Worm (Caenorhabditis elegans) whole organism, L2 larva: ENCODE data around the gene mltn-7.

Source experiments
- F13H6.1 ChIP-seq: sonication (generic microtip); optimal IDR thresholded peaks from 2 replicates; lab custom pipeline; 2016; ENCODE audit warnings: missing genetic modification characterization, missing compliant biosample characterization
- R02D3.7 ChIP-seq: fragments of 150-350 bp; optimal IDR thresholded peaks from 2 replicates; lab custom pipeline; 2014; ENCODE audit warnings: missing biosample characterization, missing genetic modification characterization
- Y55F3AM.14 ChIP-seq: fragments of 200-800 bp; sonication (Bioruptor generic); optimal IDR thresholded peaks from 2 replicates; lab custom pipeline; 2018; ENCODE audit warnings: mild to moderate bottlenecking, missing genetic modification characterization, missing compliant biosample characterization
- ZK546.5 ChIP-seq: sonication (generic microtip); optimal IDR thresholded peaks from 2 replicates; lab custom pipeline; 2017; ENCODE audit warnings: missing biosample characterization, missing genetic modification characterization
- ama-1 ChIP-seq: fragments of 150-350 bp; optimal IDR thresholded peaks from 2 replicates; lab custom pipeline; 2018; ENCODE audit warnings: inconsistent platforms
- ceh-16 ChIP-seq: fragments of 150-350 bp; optimal IDR thresholded peaks from 2 replicates; lab custom pipeline; 2014; ENCODE audit warnings: missing biosample characterization, missing genetic modification characterization
- ceh-82 ChIP-seq: fragments of 150-350 bp; optimal IDR thresholded peaks from 2 replicates; lab custom pipeline; 2014; ENCODE audit warnings: missing biosample characterization, missing genetic modification characterization
- crh-2 ChIP-seq: sonication (generic microtip); optimal IDR thresholded peaks from 2 replicates; lab custom pipeline; 2017; ENCODE audit warnings: missing biosample characterization, missing genetic modification characterization
- dmd-4 ChIP-seq: sonication (generic microtip); optimal IDR thresholded peaks from 2 replicates; lab custom pipeline; 2017; ENCODE audit warnings: missing biosample characterization, missing genetic modification characterization
- elt-1 ChIP-seq: fragments of 150-350 bp; optimal IDR thresholded peaks from 2 replicates; lab custom pipeline; 2014; ENCODE audit warnings: missing biosample characterization, missing genetic modification characterization
- elt-3 ChIP-seq: sonication (generic microtip); optimal IDR thresholded peaks from 2 replicates; lab custom pipeline; 2017; ENCODE audit warnings: missing biosample characterization, missing genetic modification characterization
- fos-1 ChIP-seq: fragments of 150-350 bp; optimal IDR thresholded peaks from 2 replicates; lab custom pipeline; 2014; ENCODE audit warnings: missing biosample characterization, missing genetic modification characterization
- gmeb-1 ChIP-seq: fragments of 150-350 bp; optimal IDR thresholded peaks from 2 replicates; lab custom pipeline; 2014; ENCODE audit warnings: missing biosample characterization, missing genetic modification characterization
- lin-13 ChIP-seq: fragments of 150-350 bp; optimal IDR thresholded peaks from 2 replicates; lab custom pipeline; 2014; ENCODE audit warnings: missing biosample characterization, missing genetic modification reagents, missing genetic modification characterization
- lin-39 ChIP-seq: fragments of 150-350 bp; optimal IDR thresholded peaks from 2 replicates; lab custom pipeline; 2014; ENCODE audit warnings: missing biosample characterization, missing genetic modification reagents, missing genetic modification characterization
- mab-5 ChIP-seq: fragments of 150-350 bp; optimal IDR thresholded peaks from 2 replicates; lab custom pipeline; 2014; ENCODE audit warnings: missing biosample characterization, missing genetic modification characterization
- mbf-1 ChIP-seq: sonication (generic microtip); optimal IDR thresholded peaks from 2 replicates; lab custom pipeline; 2017; ENCODE audit warnings: missing biosample characterization, missing genetic modification characterization
- mdl-1 ChIP-seq, 2 experiments: fragments of 150-350 bp in 1 of 2; sonication (generic microtip) in 1 of 2; optimal IDR thresholded peaks; 2 replicates each; lab custom pipeline; 2017; ENCODE audit warnings: missing biosample characterization in 2 of 2, missing genetic modification characterization in 2 of 2
- nhr-10 ChIP-seq: sonication (generic microtip); optimal IDR thresholded peaks from 2 replicates; lab custom pipeline; 2017; ENCODE audit warnings: missing biosample characterization, missing genetic modification characterization
- nhr-12 ChIP-seq: fragments of 150-350 bp; optimal IDR thresholded peaks from 2 replicates; lab custom pipeline; 2014; ENCODE audit warnings: missing biosample characterization, missing genetic modification characterization
- nhr-21 ChIP-seq: fragments of 150-350 bp; optimal IDR thresholded peaks from 2 replicates; lab custom pipeline; 2014; ENCODE audit warnings: missing biosample characterization, missing genetic modification characterization
- nhr-6 ChIP-seq: fragments of 150-350 bp; optimal IDR thresholded peaks from 2 replicates; lab custom pipeline; 2014; ENCODE audit warnings: missing biosample characterization, missing genetic modification characterization
- nhr-77 ChIP-seq: fragments of 150-350 bp; optimal IDR thresholded peaks from 2 replicates; lab custom pipeline; 2014; ENCODE audit warnings: missing biosample characterization, missing genetic modification characterization
- sem-4 ChIP-seq: fragments of 150-350 bp; optimal IDR thresholded peaks from 2 replicates; lab custom pipeline; 2014; ENCODE audit warnings: missing biosample characterization, missing genetic modification reagents, missing genetic modification characterization
- sma-3 ChIP-seq: sonication (generic microtip); optimal IDR thresholded peaks from 2 replicates; lab custom pipeline; 2016; ENCODE audit warnings: missing genetic modification reagents, missing genetic modification characterization, missing compliant biosample characterization
- sma-9 ChIP-seq, 2 experiments: fragments of 150-350 bp in 1 of 2; sonication (generic microtip) in 1 of 2; optimal IDR thresholded peaks; 2 replicates each; lab custom pipeline; 2014 to 2016; ENCODE audit warnings: missing genetic modification characterization in 2 of 2, mild to moderate bottlenecking in 1 of 2, missing biosample characterization in 1 of 2, missing compliant biosample characterization in 1 of 2, missing genetic modification reagents in 1 of 2, moderate library complexity in 1 of 2
- snpc-4 ChIP-seq: fragments of 150-350 bp; optimal IDR thresholded peaks from 2 replicates; lab custom pipeline; 2014; ENCODE audit warnings: missing biosample characterization, missing genetic modification characterization
- unc-39 ChIP-seq: fragments of 150-350 bp; optimal IDR thresholded peaks from 2 replicates; lab custom pipeline; 2014; ENCODE audit warnings: missing biosample characterization, missing genetic modification characterization
- unc-55 ChIP-seq: fragments of 150-350 bp; sonication (generic microtip); optimal IDR thresholded peaks from 3 replicates; lab custom pipeline; 2014; ENCODE audit warnings: missing biosample characterization, missing genetic modification reagents, missing genetic modification characterization
- unc-62 ChIP-seq: fragments of 150-350 bp; optimal IDR thresholded peaks from 2 replicates; lab custom pipeline; 2014; ENCODE audit warnings: missing biosample characterization, missing genetic modification reagents, missing genetic modification characterization
- zag-1 ChIP-seq: fragments of 150-350 bp; optimal IDR thresholded peaks from 2 replicates; lab custom pipeline; 2014; ENCODE audit warnings: missing biosample characterization, missing genetic modification characterization
- ztf-11 ChIP-seq: sonication (generic microtip); optimal IDR thresholded peaks from 2 replicates; lab custom pipeline; 2017; ENCODE audit warnings: missing biosample characterization, missing genetic modification characterization
- ztf-4 ChIP-seq: fragments of 150-350 bp; optimal IDR thresholded peaks from 2 replicates; lab custom pipeline; 2014; ENCODE audit warnings: missing biosample characterization, missing genetic modification characterization

Gene mltn-7

DNA sequence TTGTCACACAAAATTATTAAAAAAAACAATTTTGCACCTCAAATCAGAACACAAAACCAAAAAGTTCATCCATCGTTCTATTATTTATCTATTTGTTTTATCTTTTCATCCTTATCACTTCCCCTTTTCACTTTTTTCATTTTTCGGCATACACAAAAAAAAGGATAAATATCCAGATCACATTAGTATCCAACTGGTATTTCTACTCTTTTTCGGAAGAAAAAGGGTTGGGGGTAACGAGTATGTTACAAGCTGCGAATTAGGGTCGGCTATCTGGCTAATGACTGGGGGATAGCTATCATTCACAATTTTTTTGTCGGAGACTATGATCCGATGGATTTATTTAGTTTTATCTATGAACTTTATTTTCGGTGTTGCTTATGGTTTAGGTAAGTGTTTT lies at the start of gene mltn-7:
TSS of gene mltn-7 (plus strand) at position 301 of the 400 bp plus-strand sequence.
- TF ChIP-seq ztf-11 (tag; lab: Kevin White, UChicago) (no peak), Y55F3AM.14 (GFP tag; lab: Kevin White, UChicago) (no peak), dmd-4 (tag; lab: Kevin White, UChicago) (no peak)

DNA sequence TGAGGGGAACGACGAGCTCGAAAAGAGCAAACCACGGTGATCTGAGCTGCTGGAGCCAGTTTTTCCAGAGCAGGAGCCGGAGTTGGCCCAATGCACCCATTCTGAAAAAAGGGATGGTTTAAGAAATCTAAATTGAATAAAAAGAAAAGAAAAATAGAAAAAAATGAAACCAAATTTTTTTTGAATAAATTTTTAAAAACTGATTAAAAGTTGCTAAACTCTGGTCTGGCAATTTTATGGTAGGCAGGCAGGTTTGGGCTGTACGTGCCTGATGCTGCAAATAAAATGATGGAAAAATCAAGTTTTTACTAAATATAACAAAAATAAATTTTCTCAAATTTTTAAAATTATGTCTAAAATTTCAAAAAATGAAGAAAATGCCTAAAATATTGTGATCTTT lies 39.5 kb upstream of the mltn-7 start, which contains the start of gene abt-4:
TSS of gene abt-4 (minus strand) at position 101 of the 400 bp plus-strand sequence.
- TF ChIP-seq dmd-4 (tag; lab: Kevin White, UChicago) (no peak), ZK546.5 (tag; lab: Kevin White, UChicago) (no peak), ztf-4 (tag; lab: Kevin White, UChicago) (no peak), nhr-10 (no peak), lin-39 (no peak), lin-13 (GFP tag; lab: Kevin White, UChicago) (no peak), nhr-6 (no peak)

DNA sequence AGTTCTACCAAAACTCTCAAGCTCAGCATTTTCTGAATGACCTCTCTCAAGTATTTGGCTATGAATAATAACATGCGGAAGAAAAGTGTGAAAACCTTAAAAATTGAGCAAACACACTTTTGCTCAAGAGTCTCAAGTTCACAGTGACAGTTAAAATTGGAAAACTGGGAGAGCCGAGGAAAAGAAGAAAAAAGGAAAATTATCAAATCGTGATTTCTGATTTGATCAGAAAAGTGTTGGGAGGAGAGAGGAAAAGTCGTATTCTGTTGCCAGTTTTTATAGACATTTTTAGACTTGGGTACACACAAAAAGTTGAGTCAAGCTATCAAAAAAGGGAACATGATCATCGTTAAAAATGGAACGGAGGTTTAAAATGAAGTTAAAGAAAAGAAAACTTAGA lies 38.9 kb upstream of the mltn-7 start:
- TF ChIP-seq unc-55 (GFP tag; lab: Kevin White, UChicago) (no peak), fos-1 (peak; percentile 56), sem-4 (tag; lab: Kevin White, UChicago) (no peak)
- TF ChIP-seq, all 48 proteins: peak for 1

DNA sequence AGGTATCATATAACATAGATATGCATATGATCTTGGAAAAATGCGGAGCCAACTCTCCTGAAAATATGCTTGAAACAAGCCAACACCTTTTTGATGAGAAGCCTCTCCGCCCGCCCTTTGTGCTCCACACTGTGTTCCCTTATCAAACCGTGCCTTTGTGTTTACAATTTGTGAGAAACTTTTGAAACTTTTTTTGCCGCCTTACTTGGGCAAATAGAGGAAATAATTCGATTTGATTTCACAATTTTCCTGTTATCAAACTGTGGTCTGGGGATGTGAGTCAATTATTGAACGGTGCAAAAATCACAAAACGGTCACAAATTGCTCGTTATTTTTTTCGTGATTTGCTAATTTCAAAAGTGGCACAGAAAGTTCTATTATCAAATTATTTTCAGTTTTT lies 37.5 kb upstream of the mltn-7 start:
- TF ChIP-seq F13H6.1, result peak; percentile 44
- no peak for TF ChIP-seq ama-1 (lab: Kevin White, UChicago)
- no peak for TF ChIP-seq unc-62
- no peak for TF ChIP-seq nhr-12 (tag; lab: Kevin White, UChicago)
- no peak for TF ChIP-seq elt-3
- TF ChIP-seq crh-2 (tag; lab: Kevin White, UChicago), result peak; percentile 54
- peak; percentile 6 for TF ChIP-seq gmeb-1 (tag; lab: Kevin White, UChicago)
- TF ChIP-seq unc-39, result no peak
- no peak for TF ChIP-seq lin-13 (GFP tag; lab: Kevin White, UChicago)
- TF ChIP-seq elt-1 (tag; lab: Kevin White, UChicago), result no peak
- no peak for TF ChIP-seq zag-1 (tag; lab: Kevin White, UChicago)
- TF ChIP-seq mbf-1 (tag; lab: Kevin White, UChicago), result no peak
- peak; percentile 54 for TF ChIP-seq sma-9 (GFP tag; optimal IDR thresholded peaks at IDR 0.05; lab: Kevin White, UChicago)
- TF ChIP-seq sma-9 (tag; optimal IDR thresholded peaks at IDR 0.05; lab: Kevin White, UChicago), result no peak
- TF ChIP-seq ZK546.5 (tag; lab: Kevin White, UChicago), result no peak
- TF ChIP-seq sem-4 (tag; lab: Kevin White, UChicago), result no peak
- no peak for TF ChIP-seq nhr-21 (tag; lab: Kevin White, UChicago)
- peak; percentile 97 for TF ChIP-seq fos-1
- TF ChIP-seq mab-5 (tag; lab: Kevin White, UChicago), result no peak
- TF ChIP-seq, all 48 proteins: peak for 5

DNA sequence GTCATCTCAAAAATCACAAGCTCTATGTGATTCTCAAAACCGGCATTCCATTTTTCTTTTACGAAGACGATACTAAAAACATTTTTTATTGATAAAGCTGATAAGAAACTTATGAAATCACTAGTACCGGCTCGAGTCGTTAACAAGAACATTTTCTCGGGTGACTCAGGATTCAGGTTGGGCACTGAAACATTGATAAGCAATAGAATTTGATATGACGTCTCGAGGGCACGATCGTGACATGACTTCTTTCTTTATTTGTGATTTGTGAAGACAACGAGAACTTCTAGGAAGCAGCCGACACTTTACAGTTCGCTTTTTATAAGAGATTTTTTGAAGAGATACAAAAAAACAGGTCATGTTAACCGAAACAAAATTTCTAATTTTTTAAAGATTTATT lies 36.4 kb upstream of the mltn-7 start:
- peak; percentile 32 for TF ChIP-seq gmeb-1 (tag; lab: Kevin White, UChicago)
- TF ChIP-seq fos-1, result peak; percentile 99
- no peak for TF ChIP-seq ztf-4 (tag; lab: Kevin White, UChicago)
- no peak for TF ChIP-seq nhr-10
- no peak for TF ChIP-seq sem-4 (tag; lab: Kevin White, UChicago)
- TF ChIP-seq crh-2 (tag; lab: Kevin White, UChicago), result peak; percentile 29
- TF ChIP-seq mab-5 (tag; lab: Kevin White, UChicago), result no peak
- TF ChIP-seq nhr-77 (tag; lab: Kevin White, UChicago), result no peak
- peak; percentile 89 for TF ChIP-seq sma-9 (GFP tag; optimal IDR thresholded peaks at IDR 0.05; lab: Kevin White, UChicago)
- no peak for TF ChIP-seq sma-9 (tag; optimal IDR thresholded peaks at IDR 0.05; lab: Kevin White, UChicago)
- TF ChIP-seq ceh-16 (tag; lab: Kevin White, UChicago), result no peak
- peak; percentile 12 for TF ChIP-seq F13H6.1

DNA sequence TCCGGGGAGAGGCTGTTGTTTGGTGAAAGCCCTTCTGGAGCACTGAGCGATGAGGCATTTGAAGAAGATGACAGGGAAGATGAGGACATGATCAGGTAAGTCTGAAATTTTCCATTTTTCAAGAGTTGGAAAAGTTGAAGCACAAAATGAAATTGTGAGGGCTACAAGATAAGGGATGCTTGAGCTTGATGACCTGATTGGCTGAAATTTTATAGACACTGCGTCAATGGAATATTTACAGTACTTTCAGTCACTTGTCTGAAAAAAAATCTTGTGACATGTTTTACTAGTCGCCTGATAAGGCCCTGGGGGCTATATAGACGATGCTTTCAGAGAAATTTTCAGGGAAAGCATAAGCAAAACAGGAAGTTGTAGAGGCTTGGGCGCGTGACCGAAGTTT lies 33.8 kb upstream of the mltn-7 start, which contains the start of gene dmd-8:
TSS of gene dmd-8 (minus strand) at position 101 of the 400 bp plus-strand sequence.
- no peak for TF ChIP-seq mdl-1 (tag; optimal IDR thresholded peaks at IDR 0.05; lab: Kevin White, UChicago)
- no peak for TF ChIP-seq ceh-16 (tag; lab: Kevin White, UChicago)
- TF ChIP-seq ztf-4 (tag; lab: Kevin White, UChicago), result no peak
- TF ChIP-seq nhr-12 (tag; lab: Kevin White, UChicago), result no peak
- no peak for TF ChIP-seq nhr-6
- no peak for TF ChIP-seq ceh-82
- no peak for TF ChIP-seq R02D3.7
- no peak for TF ChIP-seq crh-2 (tag; lab: Kevin White, UChicago)
- TF ChIP-seq Y55F3AM.14 (GFP tag; lab: Kevin White, UChicago), result no peak
- TF ChIP-seq nhr-10, result no peak
- TF ChIP-seq gmeb-1 (tag; lab: Kevin White, UChicago), result no peak
- no peak for TF ChIP-seq ZK546.5 (tag; lab: Kevin White, UChicago)
- TF ChIP-seq ztf-11 (tag; lab: Kevin White, UChicago), result no peak
- TF ChIP-seq fos-1, result no peak
- no peak for TF ChIP-seq nhr-77 (tag; lab: Kevin White, UChicago)
- no peak for TF ChIP-seq snpc-4 (tag; lab: Kevin White, UChicago)
- TF ChIP-seq sem-4 (tag; lab: Kevin White, UChicago), result no peak
- TF ChIP-seq sma-3, result no peak
- no peak for TF ChIP-seq lin-13 (GFP tag; lab: Kevin White, UChicago)
- TF ChIP-seq nhr-21 (tag; lab: Kevin White, UChicago), result no peak
